Worm (Caenorhabditis elegans) whole organism, young adult: ENCODE results near the gene cdc-25.3.

Experiments
- F57A8.1 ChIP-seq: fragments of 200-800 bp; sonication (Bioruptor generic); optimal IDR thresholded peaks from 2 replicates; lab custom pipeline; 2018; ENCODE audit warnings: mild to moderate bottlenecking, missing genetic modification characterization, moderate library complexity, missing compliant biosample characterization
- T07F8.4 ChIP-seq: sonication (generic microtip); optimal IDR thresholded peaks from 2 replicates; lab custom pipeline; 2016; ENCODE audit warnings: mild to moderate bottlenecking, missing genetic modification characterization, moderate library complexity, missing compliant biosample characterization
- akir-1 ChIP-seq: fragments of 200-800 bp; sonication (Bioruptor generic); optimal IDR thresholded peaks from 2 replicates; lab custom pipeline; 2018; ENCODE audit warnings: mild to moderate bottlenecking, missing genetic modification characterization, moderate library complexity, missing compliant biosample characterization
- ama-1 ChIP-seq, 3 experiments: fragments of 150-350 bp in 1 of 3; sonication (generic microtip) in 2 of 3; optimal IDR thresholded peaks; 2 replicates each; lab custom pipeline; 2014 to 2018; ENCODE audit warnings: missing biosample characterization in 2 of 3, missing genetic modification characterization in 2 of 3, missing genetic modification reagents in 2 of 3
- aptf-2 ChIP-seq: fragments of 200-800 bp; sonication (Bioruptor generic); conservative IDR thresholded peaks from 2 replicates; pipeline ENCODE4 v1.3.6; 2022; ENCODE audit warnings: missing genetic modification reagents, missing genetic modification characterization, missing compliant biosample characterization
- atf-7 ChIP-seq: sonication (generic microtip); optimal IDR thresholded peaks from 2 replicates; lab custom pipeline; 2017; ENCODE audit warnings: mild to moderate bottlenecking, missing genetic modification characterization, missing compliant biosample characterization
- dpl-1 ChIP-seq: fragments of 150-350 bp; optimal IDR thresholded peaks from 2 replicates; lab custom pipeline; 2014; ENCODE audit warnings: missing biosample characterization, missing genetic modification reagents, missing genetic modification characterization
- egl-18 ChIP-seq: fragments of 200-800 bp; sonication (Bioruptor generic); IDR thresholded peaks from 2 replicates; pipeline ENCODE4 v1.3.6; 2022; ENCODE audit warnings: missing genetic modification reagents, missing genetic modification characterization, missing compliant biosample characterization
- ekl-4 ChIP-seq: fragments of 200-800 bp; sonication (Bioruptor generic); IDR thresholded peaks from 2 replicates; pipeline ENCODE4 v1.3.6; 2022; ENCODE audit warnings: missing genetic modification reagents, missing genetic modification characterization, missing compliant biosample characterization
- lin-26 ChIP-seq: fragments of 200-800 bp; sonication (Bioruptor generic); IDR thresholded peaks from 2 replicates; pipeline ENCODE4 v1.3.6; 2022; ENCODE audit warnings: missing genetic modification reagents, missing genetic modification characterization, missing compliant biosample characterization
- mcd-1 ChIP-seq: fragments of 200-800 bp; sonication (Bioruptor generic); IDR thresholded peaks from 2 replicates; pipeline ENCODE4 v1.3.6; 2022; ENCODE audit warnings: missing genetic modification reagents, missing genetic modification characterization, missing compliant biosample characterization
- rcor-1 ChIP-seq: fragments of 200-800 bp; sonication (Bioruptor generic); IDR thresholded peaks from 2 replicates; pipeline ENCODE4 v1.3.6; 2022; ENCODE audit warnings: missing genetic modification reagents, missing genetic modification characterization, missing compliant biosample characterization
- sptf-2 ChIP-seq: fragments of 200-800 bp; sonication (Bioruptor generic); optimal IDR thresholded peaks from 2 replicates; lab custom pipeline; 2018; ENCODE audit warnings: mild to moderate bottlenecking, missing genetic modification characterization, missing compliant biosample characterization
- ztf-26 ChIP-seq: sonication (generic microtip); optimal IDR thresholded peaks from 2 replicates; lab custom pipeline; 2017; ENCODE audit warnings: missing genetic modification characterization, missing compliant biosample characterization

DNA sequence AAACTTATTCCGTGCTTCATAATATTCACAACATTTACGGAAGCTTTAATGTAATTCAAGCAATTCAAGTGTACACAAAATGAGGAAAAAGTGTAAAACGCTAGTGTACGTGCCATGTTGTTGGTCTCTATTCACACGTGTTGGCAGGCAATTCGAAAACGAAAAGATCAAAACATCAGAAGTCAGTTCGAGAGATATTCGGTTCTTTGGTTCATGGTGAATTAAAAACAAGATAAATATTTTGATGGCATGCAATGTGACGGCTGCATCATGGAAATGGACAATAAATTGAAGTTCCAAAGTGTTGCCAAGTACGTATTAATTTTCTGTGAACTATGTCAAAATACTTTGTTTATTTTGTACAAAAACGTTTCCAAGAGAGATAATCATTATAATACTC is 4.3 kb upstream of the cdc-25.3 start:
- no peak for TF ChIP-seq F57A8.1 (GFP tag; lab: Kevin White, UChicago)
- TF ChIP-seq lin-26 (GFP tag; lab: Robert Waterston, UW): no peak
- TF ChIP-seq sptf-2 (GFP tag; lab: Kevin White, UChicago): no peak
- no peak for TF ChIP-seq atf-7
- no peak for TF ChIP-seq mcd-1
- TF ChIP-seq ekl-4 (GFP tag; lab: Robert Waterston, UW): no peak
- TF ChIP-seq rcor-1: no peak
- TF ChIP-seq dpl-1 (GFP tag; lab: Kevin White, UChicago): no peak
- TF ChIP-seq aptf-2: no peak
- no peak for TF ChIP-seq ztf-26 (tag; lab: Kevin White, UChicago)
- TF ChIP-seq egl-18 (GFP tag; lab: Robert Waterston, UW): no peak
- TF ChIP-seq akir-1 (GFP tag; lab: Kevin White, UChicago): no peak
- TF ChIP-seq T07F8.4 (tag; lab: Kevin White, UChicago): no peak
- TF ChIP-seq ama-1 (optimal IDR thresholded peaks at IDR 0.05; lab: Kevin White, UChicago): peak; percentile 63
- TF ChIP-seq ama-1 (GFP tag; optimal IDR thresholded peaks at IDR 0.05; lab: Kevin White, UChicago): no peak
